Worm (Caenorhabditis elegans) whole organism, L1 larva: Measurements from ENCODE around the gene oig-2.

Experiments used
- snpc-4 ChIP-seq: fragments of 150-350 bp; optimal IDR thresholded peaks from 2 replicates; lab custom pipeline; 2014; ENCODE audit warnings: missing biosample characterization, missing genetic modification characterization
- tbx-2 ChIP-seq: sonication (generic microtip); optimal IDR thresholded peaks from 2 replicates; lab custom pipeline; 2016; ENCODE audit warnings: missing genetic modification characterization, missing compliant biosample characterization

DNA sequence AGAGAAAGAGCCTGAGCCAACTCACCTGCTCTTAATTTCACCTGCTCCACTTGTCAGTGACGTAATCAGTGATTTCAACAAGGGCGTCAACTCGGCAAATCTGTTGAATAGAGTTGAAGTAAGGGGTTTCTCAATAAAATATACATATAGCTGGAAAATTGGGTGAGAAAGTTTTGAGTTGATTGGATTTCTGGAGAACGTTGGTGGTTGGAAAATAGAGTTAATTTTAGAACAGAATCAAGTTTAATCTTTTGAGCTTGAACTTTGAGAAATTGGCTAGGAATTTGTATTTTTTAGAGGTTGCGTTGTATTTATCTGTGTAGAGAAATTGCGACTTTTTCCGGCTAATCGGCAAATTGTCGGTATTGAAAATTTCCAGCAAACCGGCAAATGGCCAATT lies 38.3 kb downstream of the oig-2 start, which contains the start of gene Y38F1A.4:
- TF ChIP-seq snpc-4 (tag; lab: Kevin White, UChicago) (no peak), tbx-2 (no peak)
